Fruit fly (Drosophila melanogaster) whole organism, prepupa: ENCODE measurements around the gene CG42523.

Source experiments
- Blimp-1 ChIP-seq: fragments of 200-800 bp; sonication (Bioruptor generic); optimal IDR thresholded peaks from 3 replicates; lab custom pipeline; 2017; ENCODE audit warnings: missing biosample characterization, missing genetic modification characterization, mild to moderate bottlenecking, moderate library complexity, missing genetic modification reagents
- CG10631 ChIP-seq: fragments of 200-800 bp; sonication (Bioruptor generic); optimal IDR thresholded peaks from 2 replicates; lab custom pipeline; 2016; ENCODE audit warnings: missing biosample characterization, missing genetic modification characterization
- CG10669 ChIP-seq: fragments of 200-800 bp; sonication (Bioruptor generic); optimal IDR thresholded peaks from 3 replicates; lab custom pipeline; 2018; ENCODE audit warnings: missing biosample characterization, mild to moderate bottlenecking, missing genetic modification characterization, moderate library complexity
- CG11294 ChIP-seq: fragments of 200-800 bp; sonication (Bioruptor generic); IDR thresholded peaks from 2 replicates; pipeline ENCODE4 v1.3.6; 2022; ENCODE audit warnings: missing biosample characterization, missing genetic modification characterization
- CG11762 ChIP-seq: fragments of 200-800 bp; sonication (Bioruptor generic); optimal IDR thresholded peaks from 3 replicates; lab custom pipeline; 2016; ENCODE audit warnings: missing biosample characterization, missing genetic modification characterization; ENCODE audit not compliant: insufficient read depth
- CG15336 ChIP-seq: fragments of 200-800 bp; sonication (Bioruptor generic); IDR thresholded peaks from 2 replicates; pipeline ENCODE4 v1.3.6; 2022; ENCODE audit warnings: missing biosample characterization, missing genetic modification characterization
- CG1621 ChIP-seq: fragments of 200-800 bp; sonication (Bioruptor generic); optimal IDR thresholded peaks from 3 replicates; lab custom pipeline; 2018; ENCODE audit warnings: missing biosample characterization, mild to moderate bottlenecking, missing genetic modification characterization
- CG16779 ChIP-seq: fragments of 200-800 bp; sonication (Bioruptor generic); optimal IDR thresholded peaks from 3 replicates; lab custom pipeline; 2017; ENCODE audit warnings: missing biosample characterization, mild to moderate bottlenecking, missing genetic modification characterization
- CG3032 ChIP-seq: fragments of 200-800 bp; optimal IDR thresholded peaks from 2 replicates; lab custom pipeline; 2019; ENCODE audit warnings: missing biosample characterization, mild to moderate bottlenecking, missing genetic modification characterization, moderate library complexity
- CG32006 ChIP-seq: fragments of 200-800 bp; sonication (Bioruptor generic); optimal IDR thresholded peaks from 3 replicates; lab custom pipeline; 2017; ENCODE audit warnings: missing biosample characterization, mild to moderate bottlenecking, missing genetic modification characterization
- CG34406 ChIP-seq: fragments of 200-800 bp; sonication (Bioruptor generic); optimal IDR thresholded peaks from 3 replicates; lab custom pipeline; 2016; ENCODE audit warnings: missing biosample characterization, missing genetic modification characterization
- CG3919 ChIP-seq: fragments of 200-800 bp; sonication (Bioruptor generic); optimal IDR thresholded peaks from 3 replicates; lab custom pipeline; 2016; ENCODE audit warnings: missing biosample characterization, missing genetic modification characterization
- CG4318 ChIP-seq: fragments of 200-800 bp; sonication (Bioruptor generic); optimal IDR thresholded peaks from 3 replicates; lab custom pipeline; 2017; ENCODE audit warnings: missing biosample characterization, mild to moderate bottlenecking, missing genetic modification characterization
- CG6276 ChIP-seq: fragments of 200-800 bp; sonication (Bioruptor generic); optimal IDR thresholded peaks from 2 replicates; lab custom pipeline; 2017; ENCODE audit warnings: missing biosample characterization, mild to moderate bottlenecking, missing genetic modification characterization
- CG6808 ChIP-seq: fragments of 200-800 bp; sonication (Bioruptor generic); optimal IDR thresholded peaks from 3 replicates; lab custom pipeline; 2017; ENCODE audit warnings: missing biosample characterization, missing genetic modification characterization, mild to moderate bottlenecking, moderate library complexity, missing genetic modification reagents
- CG6854 ChIP-seq: fragments of 200-800 bp; sonication (Bioruptor generic); optimal IDR thresholded peaks from 2 replicates; lab custom pipeline; 2017; ENCODE audit warnings: missing biosample characterization, mild to moderate bottlenecking, missing genetic modification characterization
- CG8119 ChIP-seq: fragments of 200-800 bp; sonication (Bioruptor generic); IDR thresholded peaks from 3 replicates; pipeline ENCODE4 v1.3.6; 2022; ENCODE audit warnings: missing biosample characterization, missing genetic modification characterization
- CG8632 ChIP-seq: fragments of 200-800 bp; sonication (Bioruptor generic); optimal IDR thresholded peaks from 3 replicates; lab custom pipeline; 2016; ENCODE audit warnings: missing biosample characterization, missing genetic modification characterization
- Eip75B ChIP-seq: fragments of 200-800 bp; sonication (Bioruptor generic); optimal IDR thresholded peaks from 3 replicates; lab custom pipeline; 2016; ENCODE audit warnings: missing biosample characterization, missing genetic modification characterization
- Eip78C ChIP-seq: fragments of 200-800 bp; sonication (Bioruptor generic); peaks from one replicate; lab custom pipeline; 2016; ENCODE audit warnings: missing biosample characterization, missing genetic modification characterization
- Eip93F ChIP-seq: fragments of 200-800 bp; sonication (Bioruptor generic); optimal IDR thresholded peaks from 2 replicates; lab custom pipeline; 2016; ENCODE audit warnings: missing biosample characterization, mild to moderate bottlenecking, missing genetic modification characterization
- Ets21C ChIP-seq: fragments of 200-800 bp; sonication (Bioruptor generic); optimal IDR thresholded peaks from 3 replicates; lab custom pipeline; 2016; ENCODE audit warnings: missing biosample characterization, missing genetic modification characterization
- Ets96B ChIP-seq: fragments of 200-800 bp; optimal IDR thresholded peaks from 2 replicates; lab custom pipeline; 2019; ENCODE audit warnings: missing biosample characterization, mild to moderate bottlenecking, missing genetic modification characterization, moderate library complexity
- Hr38 ChIP-seq: sonication (Bioruptor generic); optimal IDR thresholded peaks from 2 replicates; lab custom pipeline; 2016; ENCODE audit warnings: missing biosample characterization, missing genetic modification characterization
- Hr39 ChIP-seq: fragments of 200-800 bp; sonication (Bioruptor generic); optimal IDR thresholded peaks from 2 replicates; lab custom pipeline; 2016; ENCODE audit warnings: missing biosample characterization, missing genetic modification characterization
- Hr4 ChIP-seq: fragments of 200-800 bp; sonication (Bioruptor generic); optimal IDR thresholded peaks from 3 replicates; lab custom pipeline; 2016; ENCODE audit warnings: missing biosample characterization, missing genetic modification characterization
- Lpt ChIP-seq: fragments of 200-800 bp; sonication (Bioruptor generic); optimal IDR thresholded peaks from 3 replicates; lab custom pipeline; 2016; ENCODE audit warnings: missing biosample characterization, missing genetic modification characterization
- OdsH ChIP-seq: fragments of 200-800 bp; sonication (Bioruptor generic); optimal IDR thresholded peaks from 3 replicates; lab custom pipeline; 2016; ENCODE audit warnings: missing biosample characterization, missing genetic modification characterization
- Smox ChIP-seq: fragments of 200-800 bp; sonication (Bioruptor generic); optimal IDR thresholded peaks from 3 replicates; lab custom pipeline; 2016; ENCODE audit warnings: missing biosample characterization, missing genetic modification characterization
- Sox102F ChIP-seq: fragments of 200-800 bp; sonication (Bioruptor generic); optimal IDR thresholded peaks from 2 replicates; lab custom pipeline; 2016; ENCODE audit warnings: missing biosample characterization, mild to moderate bottlenecking, missing genetic modification characterization
- Sox15 ChIP-seq: fragments of 200-800 bp; sonication (Bioruptor generic); optimal IDR thresholded peaks from 3 replicates; lab custom pipeline; 2016; ENCODE audit warnings: missing biosample characterization, missing genetic modification characterization
- achi ChIP-seq: fragments of 200-800 bp; sonication (Bioruptor generic); optimal IDR thresholded peaks from 3 replicates; lab custom pipeline; 2016; ENCODE audit warnings: missing biosample characterization, missing genetic modification characterization
- acj6 ChIP-seq: fragments of 200-800 bp; sonication (Bioruptor generic); optimal IDR thresholded peaks from 3 replicates; lab custom pipeline; 2016; ENCODE audit warnings: missing biosample characterization, missing genetic modification characterization
- cyc ChIP-seq: fragments of 200-800 bp; sonication (Bioruptor generic); optimal IDR thresholded peaks from 3 replicates; lab custom pipeline; 2016; ENCODE audit warnings: missing biosample characterization, missing genetic modification characterization
- dac ChIP-seq: fragments of 200-800 bp; sonication (Bioruptor generic); optimal IDR thresholded peaks from 2 replicates; lab custom pipeline; 2017; ENCODE audit warnings: missing biosample characterization, mild to moderate bottlenecking, missing genetic modification characterization
- eg ChIP-seq: fragments of 200-800 bp; sonication (Bioruptor generic); IDR thresholded peaks from 3 replicates; pipeline ENCODE4 v1.3.6; 2022; ENCODE audit warnings: missing biosample characterization, missing genetic modification characterization
- esn ChIP-seq: fragments of 200-800 bp; sonication (Bioruptor generic); optimal IDR thresholded peaks from 2 replicates; lab custom pipeline; 2016; ENCODE audit warnings: missing biosample characterization, mild to moderate bottlenecking, missing genetic modification characterization, moderate library complexity
- fd59A ChIP-seq: fragments of 200-800 bp; sonication (Bioruptor generic); optimal IDR thresholded peaks from 2 replicates; lab custom pipeline; 2017; ENCODE audit warnings: missing biosample characterization, mild to moderate bottlenecking, missing genetic modification characterization, missing genetic modification reagents
- fd85E ChIP-seq: fragments of 200-800 bp; sonication (Bioruptor generic); optimal IDR thresholded peaks from 3 replicates; lab custom pipeline; 2016; ENCODE audit warnings: missing biosample characterization, missing genetic modification characterization
- fkh ChIP-seq: fragments of 200-800 bp; sonication (Bioruptor generic); optimal IDR thresholded peaks from 3 replicates; lab custom pipeline; 2017; ENCODE audit warnings: missing biosample characterization, mild to moderate bottlenecking, missing genetic modification characterization, moderate library complexity
- net ChIP-seq: fragments of 200-800 bp; sonication (Bioruptor generic); optimal IDR thresholded peaks from 3 replicates; lab custom pipeline; 2016; ENCODE audit warnings: missing biosample characterization, missing genetic modification characterization
- salr ChIP-seq, 2 experiments: fragments of 200-800 bp; sonication (Bioruptor generic); optimal IDR thresholded peaks; 3 replicates each; lab custom pipeline; 2016 to 2018; ENCODE audit warnings: missing biosample characterization in 2 of 2, missing genetic modification characterization in 2 of 2, mild to moderate bottlenecking in 1 of 2
- spab ChIP-seq: fragments of 200-800 bp; sonication (Bioruptor generic); optimal IDR thresholded peaks from 2 replicates; lab custom pipeline; 2017; ENCODE audit warnings: missing biosample characterization, mild to moderate bottlenecking, missing genetic modification characterization, missing genetic modification reagents
- ss ChIP-seq, 2 experiments: fragments of 200-800 bp; sonication (Bioruptor generic); optimal IDR thresholded peaks; 2 replicates in 1 of 2; 3 replicates in 1 of 2; lab custom pipeline; 2017 to 2018; ENCODE audit warnings: mild to moderate bottlenecking in 2 of 2, missing biosample characterization in 2 of 2, missing genetic modification characterization in 2 of 2, moderate library complexity in 1 of 2
- svp ChIP-seq: fragments of 200-800 bp; sonication (Bioruptor generic); peaks from one replicate; lab custom pipeline; 2016; ENCODE audit warnings: missing biosample characterization, missing genetic modification characterization
- topi ChIP-seq: fragments of 200-800 bp; sonication (Bioruptor generic); optimal IDR thresholded peaks from 3 replicates; lab custom pipeline; 2016; ENCODE audit warnings: missing biosample characterization, missing genetic modification characterization

Gene CG42523

dm6 chr2L:4807953-4808604, 45.4 kb downstream of the CG42523 start (continued):
- peak; percentile 20 for TF ChIP-seq net (GFP tag; lab: Kevin White, UChicago)
- TF ChIP-seq Ets21C: no peak
- TF ChIP-seq Blimp-1 (GFP tag; lab: Kevin White, UChicago): peak; percentile 66
- TF ChIP-seq eg (GFP tag; lab: Robert Waterston, UW): no peak; the same call in 2 of the 3 replicates
- no peak for TF ChIP-seq CG6276 (GFP tag; lab: Kevin White, UChicago)
- no peak for TF ChIP-seq CG10669 (GFP tag; lab: Kevin White, UChicago)
- TF ChIP-seq CG6854 (GFP tag; lab: Kevin White, UChicago): peak; percentile 21
- no peak for TF ChIP-seq Ets96B (tag; lab: Kevin White, UChicago)
- no peak for TF ChIP-seq Hr4 (GFP tag; lab: Kevin White, UChicago)
- TF ChIP-seq fd85E (GFP tag; lab: Kevin White, UChicago): no peak
- TF ChIP-seq svp (GFP tag; lab: Kevin White, UChicago): no peak
- TF ChIP-seq Eip78C (GFP tag; lab: Kevin White, UChicago): peak; percentile 55
- TF ChIP-seq Eip75B (GFP tag; lab: Kevin White, UChicago): no peak
- no peak for TF ChIP-seq CG11294 (GFP tag; lab: Robert Waterston, UW)
- peak; percentile 14 for TF ChIP-seq topi (GFP tag; lab: Kevin White, UChicago)
- TF ChIP-seq CG34406: no peak
- TF ChIP-seq OdsH: no peak
- no peak for TF ChIP-seq fd59A

dm6 chr2L:4810044-4810609, 47.4 kb downstream of the CG42523 start:
- TF ChIP-seq CG6854 (GFP tag; lab: Kevin White, UChicago): peak; percentile 79
- TF ChIP-seq esn: peak; percentile 49
- peak; percentile 28 for TF ChIP-seq CG3032 (tag; lab: Kevin White, UChicago)
- TF ChIP-seq Eip75B (GFP tag; lab: Kevin White, UChicago): no peak
- TF ChIP-seq Blimp-1 (GFP tag; lab: Kevin White, UChicago): no peak
- peak; percentile 42 for TF ChIP-seq CG3919 (GFP tag; lab: Kevin White, UChicago)
- no peak for TF ChIP-seq CG10631 (GFP tag; lab: Kevin White, UChicago)
- peak; percentile 46; the same call in 1 of the 2 replicates for TF ChIP-seq CG15336 (GFP tag; lab: Robert Waterston, UW)
- no peak for TF ChIP-seq cyc
- TF ChIP-seq Hr39 (GFP tag; lab: Kevin White, UChicago): no peak
- no peak for TF ChIP-seq fkh
- peak; percentile 77 for TF ChIP-seq Eip78C (GFP tag; lab: Kevin White, UChicago)
- TF ChIP-seq dac (GFP tag; lab: Kevin White, UChicago): no peak
- TF ChIP-seq CG32006: no peak
- no peak for TF ChIP-seq Hr38 (GFP tag; lab: Kevin White, UChicago)
- TF ChIP-seq CG4318 (GFP tag; lab: Kevin White, UChicago): no peak
- no peak for TF ChIP-seq CG34406
- TF ChIP-seq CG16779: no peak
- TF ChIP-seq CG11762 (GFP tag; lab: Kevin White, UChicago): no peak
- TF ChIP-seq ss (GFP tag; optimal IDR thresholded peaks at IDR 0.05; lab: Kevin White, UChicago): no peak
- no peak; the same call in 2 of the 3 replicates for TF ChIP-seq CG8119 (GFP tag; lab: Robert Waterston, UW)
- no peak for TF ChIP-seq fd59A
- TF ChIP-seq Lpt (GFP tag; lab: Kevin White, UChicago): peak; percentile 49
- no peak for TF ChIP-seq Sox15
- TF ChIP-seq CG6808: no peak
- no peak for TF ChIP-seq fd85E (GFP tag; lab: Kevin White, UChicago)
- no peak for TF ChIP-seq CG11294 (GFP tag; lab: Robert Waterston, UW)
- peak; percentile 29 for TF ChIP-seq Smox
- TF ChIP-seq CG6276 (GFP tag; lab: Kevin White, UChicago): no peak
- TF ChIP-seq Eip93F: no peak
- no peak for TF ChIP-seq salr (GFP tag; optimal IDR thresholded peaks at IDR 0.05; lab: Kevin White, UChicago)
- TF ChIP-seq spab (GFP tag; lab: Kevin White, UChicago): no peak
- no peak for TF ChIP-seq CG10669 (GFP tag; lab: Kevin White, UChicago)
- TF ChIP-seq Hr4 (GFP tag; lab: Kevin White, UChicago): no peak
- TF ChIP-seq CG8632 (GFP tag; lab: Kevin White, UChicago): no peak
- TF ChIP-seq svp (GFP tag; lab: Kevin White, UChicago): peak; percentile 67
- TF ChIP-seq Sox102F (GFP tag; lab: Kevin White, UChicago): peak; percentile 25
- no peak for TF ChIP-seq achi (GFP tag; lab: Kevin White, UChicago)
- peak; percentile 11 for TF ChIP-seq OdsH
- no peak for TF ChIP-seq CG1621 (tag; lab: Kevin White, UChicago)
- TF ChIP-seq acj6 (GFP tag; lab: Kevin White, UChicago): peak; percentile 17
- TF ChIP-seq topi (GFP tag; lab: Kevin White, UChicago): peak; percentile 12
- peak; percentile 10 for TF ChIP-seq Ets96B (tag; lab: Kevin White, UChicago)
